Worm (Caenorhabditis elegans): ENCODE results near the gene mab-9.

DNA sequence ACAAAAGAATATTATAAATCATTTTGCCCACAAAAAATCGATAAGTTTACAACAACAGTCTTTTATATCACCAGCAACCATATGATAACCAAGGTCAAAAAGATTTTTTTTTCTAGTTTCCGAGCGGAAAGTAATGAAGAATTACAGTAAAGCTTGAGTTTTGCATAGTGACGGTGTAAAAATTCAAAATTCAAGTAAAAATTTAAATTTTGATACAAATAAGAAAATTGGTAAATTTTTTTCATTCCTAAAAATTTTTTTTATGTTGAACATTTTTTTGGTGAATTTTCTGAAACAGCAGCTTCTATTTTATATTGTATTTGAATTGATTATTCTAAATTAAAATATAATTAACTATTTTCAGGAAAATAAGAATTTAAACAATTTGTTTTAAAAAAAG is 53.0 kb downstream of the mab-9 start, which contains the start of gene W08F4.5:
- TF ChIP-seq nhr-10 (tag; optimal IDR thresholded peaks at IDR 0.05) (no peak), nhr-77 (tag; optimal IDR thresholded peaks at IDR 0.05) (no peak), ama-1 (optimal IDR thresholded peaks at IDR 0.05) (no peak), ztf-4 (tag; optimal IDR thresholded peaks at IDR 0.05) (no peak), lin-39 (tag; optimal IDR thresholded peaks at IDR 0.05) (no peak), elt-1 (tag; optimal IDR thresholded peaks at IDR 0.05) (no peak)

All from whole organism, L2 larva.